Fruit fly (Drosophila melanogaster): ENCODE results near the gene GlcAT-S.
A peak's percentile ranks its signal among the peaks of the same experiment; 100 is the strongest.

The GlcAT-S gene

DNA sequence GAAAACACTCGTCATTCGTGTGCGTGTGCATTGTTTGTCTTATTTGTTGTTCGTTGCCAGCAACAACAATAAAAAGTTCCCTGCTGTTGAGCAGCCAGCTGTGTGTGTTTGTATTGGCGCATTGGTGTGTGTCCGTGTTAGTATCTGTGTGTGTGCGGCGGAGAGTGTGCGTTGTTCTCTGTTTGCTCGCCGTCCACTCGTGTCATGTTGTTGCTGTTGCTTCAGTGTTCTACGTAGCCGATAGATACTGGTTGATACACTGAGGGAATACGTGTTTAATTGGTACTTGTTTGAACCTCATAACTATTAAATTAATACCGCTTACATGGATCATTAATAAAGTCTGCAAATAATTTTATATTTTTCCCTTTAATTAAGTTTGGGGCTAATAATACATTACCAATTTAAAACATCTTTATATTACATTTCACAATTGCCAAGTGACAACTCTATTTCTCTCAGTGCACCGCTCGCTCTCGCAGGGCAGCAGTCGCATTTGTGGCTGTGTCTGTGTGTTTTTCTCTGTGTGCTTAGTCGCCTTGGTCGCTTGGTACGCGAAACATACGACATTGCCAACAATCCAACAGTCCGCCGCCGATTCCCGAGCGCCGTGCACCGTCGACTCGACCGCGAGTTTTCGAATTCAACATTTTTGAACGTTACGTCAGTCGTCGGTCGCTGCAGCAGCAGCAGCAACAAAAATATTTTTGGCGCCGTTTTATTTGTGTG is 47.7 kb upstream of the GlcAT-S start, which contains the start of gene brwl:
brwl (plus strand) TSS at position 531 of the 729 bp plus-strand sequence.
- peak; percentile 72 for TF ChIP-seq Hr83 (GFP tag; optimal IDR thresholded peaks at IDR 0.05; ENCODE audit: poor library complexity, severe bottlenecking)
- peak; percentile 57 for TF ChIP-seq Mio (GFP tag; optimal IDR thresholded peaks at IDR 0.05)
- peak; percentile 94 for TF ChIP-seq woc (GFP tag; optimal IDR thresholded peaks at IDR 0.05)
- peak; percentile 97 for TF ChIP-seq Jra (GFP tag; optimal IDR thresholded peaks at IDR 0.05)
- no peak for TF ChIP-seq Vsx2 (GFP tag; optimal IDR thresholded peaks at IDR 0.05; ENCODE audit: partially characterized antibody)
- peak; percentile 26 for TF ChIP-seq Hr78 (GFP tag; optimal IDR thresholded peaks at IDR 0.05)
- TF ChIP-seq tai (GFP tag; optimal IDR thresholded peaks at IDR 0.05), result peak; percentile 97
- peak; percentile 98 for TF ChIP-seq rgr (GFP tag; optimal IDR thresholded peaks at IDR 0.05)
- no peak for TF ChIP-seq usp (GFP tag; optimal IDR thresholded peaks at IDR 0.05)
- TF ChIP-seq Myc (optimal IDR thresholded peaks at IDR 0.05), result no peak
- TF ChIP-seq CG9705 (GFP tag; optimal IDR thresholded peaks at IDR 0.05), result peak; percentile 95
- TF ChIP-seq Hnf4 (GFP tag; optimal IDR thresholded peaks at IDR 0.05), result peak; percentile 96
- peak; percentile 97 for TF ChIP-seq sv (GFP tag; optimal IDR thresholded peaks at IDR 0.05)
- TF ChIP-seq jim (GFP tag; optimal IDR thresholded peaks at IDR 0.05), result peak; percentile 27
- TF ChIP-seq Abd-B (GFP tag; optimal IDR thresholded peaks at IDR 0.05), result no peak
- TF ChIP-seq brk (GFP tag; optimal IDR thresholded peaks at IDR 0.05), result peak; percentile 97
- no peak for TF ChIP-seq pan (optimal IDR thresholded peaks at IDR 0.05)
- TF ChIP-seq psq (GFP tag; optimal IDR thresholded peaks at IDR 0.05), result peak; percentile 97
- peak; percentile 45 for TF ChIP-seq Dif (GFP tag; optimal IDR thresholded peaks at IDR 0.05; ENCODE audit: partially characterized antibody)
- peak; percentile 94 for TF ChIP-seq sage (GFP tag; optimal IDR thresholded peaks at IDR 0.05)
- peak; percentile 98 for TF ChIP-seq br (GFP tag; optimal IDR thresholded peaks at IDR 0.05)
- peak; percentile 97 for TF ChIP-seq HLH106 (tag; optimal IDR thresholded peaks at IDR 0.05)
- peak; percentile 63 for TF ChIP-seq N (GFP tag; optimal IDR thresholded peaks at IDR 0.05)
- TF ChIP-seq dmrt93B (GFP tag; optimal IDR thresholded peaks at IDR 0.05), result peak; percentile 96
- TF ChIP-seq lola (GFP tag; optimal IDR thresholded peaks at IDR 0.05), result no peak
- TF ChIP-seq fru (GFP tag; optimal IDR thresholded peaks at IDR 0.05), result peak; percentile 99
- peak; percentile 99 for TF ChIP-seq ey (GFP tag; optimal IDR thresholded peaks at IDR 0.05)
- peak; percentile 99 for TF ChIP-seq h (GFP tag; optimal IDR thresholded peaks at IDR 0.05)
- peak; percentile 91 for TF ChIP-seq Dfd (GFP tag; optimal IDR thresholded peaks at IDR 0.05)
- peak; percentile 98 for TF ChIP-seq Sp1 (GFP tag; optimal IDR thresholded peaks at IDR 0.05)
- peak; percentile 97 for TF ChIP-seq Rel (GFP tag; optimal IDR thresholded peaks at IDR 0.05)
- peak; percentile 70 for TF ChIP-seq Rel (tag; optimal IDR thresholded peaks at IDR 0.05)
- TF ChIP-seq foxo (GFP tag; optimal IDR thresholded peaks at IDR 0.05), result peak; percentile 91 to 99
- peak; percentile 90 for TF ChIP-seq dsf (GFP tag; optimal IDR thresholded peaks at IDR 0.05; ENCODE audit: borderline replicate concordance)
- peak; percentile 93 for TF ChIP-seq CrebA (GFP tag; optimal IDR thresholded peaks at IDR 0.05; ENCODE audit: borderline replicate concordance)
- peak; percentile 92 for TF ChIP-seq GATAd (GFP tag; optimal IDR thresholded peaks at IDR 0.05)
- peak; percentile 95 for TF ChIP-seq CG32264 (GFP tag; optimal IDR thresholded peaks at IDR 0.05)
- TF ChIP-seq OdsH (GFP tag; optimal IDR thresholded peaks at IDR 0.05), result peak; percentile 99
- TF ChIP-seq dl (GFP tag; optimal IDR thresholded peaks at IDR 0.05; ENCODE audit: insufficient read depth in 1 of 2, partially characterized antibody in 2 of 2), result peak in 1 of 2 experiments; percentile 26

DNA sequence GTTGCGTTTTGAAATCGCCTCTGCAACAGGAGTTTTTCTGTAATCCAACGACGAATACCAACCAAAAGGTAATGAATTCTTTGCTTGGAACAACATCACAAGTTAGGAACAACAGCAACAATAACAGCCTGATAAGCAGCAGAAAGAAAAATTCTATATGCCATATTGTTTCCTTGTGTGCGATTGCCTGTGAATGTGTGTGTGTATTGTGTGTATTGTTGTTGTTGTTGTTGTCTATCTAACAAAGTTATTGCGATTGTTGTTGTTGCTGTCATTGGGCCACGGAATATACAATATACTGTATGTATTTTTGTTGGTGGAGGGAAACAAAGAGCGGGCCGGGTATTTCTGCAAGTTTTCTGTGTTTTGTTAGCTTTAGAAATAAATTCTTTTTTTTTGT is 47.1 kb upstream of the GlcAT-S start:
- no peak for TF ChIP-seq rgr (GFP tag; optimal IDR thresholded peaks at IDR 0.05)
- no peak for TF ChIP-seq pan (optimal IDR thresholded peaks at IDR 0.05)
- no peak for TF ChIP-seq fru (GFP tag; optimal IDR thresholded peaks at IDR 0.05)
- no peak for TF ChIP-seq Abd-B (GFP tag; optimal IDR thresholded peaks at IDR 0.05)
- TF ChIP-seq br (GFP tag; optimal IDR thresholded peaks at IDR 0.05), result no peak
- no peak for TF ChIP-seq Dif (GFP tag; optimal IDR thresholded peaks at IDR 0.05; ENCODE audit: partially characterized antibody)
- no peak for TF ChIP-seq Vsx2 (GFP tag; optimal IDR thresholded peaks at IDR 0.05; ENCODE audit: partially characterized antibody)
- TF ChIP-seq Sp1 (GFP tag; optimal IDR thresholded peaks at IDR 0.05), result no peak
- TF ChIP-seq psq (GFP tag; optimal IDR thresholded peaks at IDR 0.05), result no peak
- no peak for TF ChIP-seq Rel (GFP tag; optimal IDR thresholded peaks at IDR 0.05)
- TF ChIP-seq Rel (tag; optimal IDR thresholded peaks at IDR 0.05), result no peak
- TF ChIP-seq Myc (optimal IDR thresholded peaks at IDR 0.05), result no peak
- no peak for TF ChIP-seq sage (GFP tag; optimal IDR thresholded peaks at IDR 0.05)
- TF ChIP-seq HLH106 (tag; optimal IDR thresholded peaks at IDR 0.05), result no peak
- no peak for TF ChIP-seq h (GFP tag; optimal IDR thresholded peaks at IDR 0.05)
- TF ChIP-seq Jra (GFP tag; optimal IDR thresholded peaks at IDR 0.05), result no peak
- no peak for TF ChIP-seq brk (GFP tag; optimal IDR thresholded peaks at IDR 0.05)
